Worm (Caenorhabditis elegans) whole organism, L4 larva: ENCODE data around the gene F13E6.2.

Experiments used
- aha-1 ChIP-seq: fragments of 150-350 bp; peaks from one replicate; lab custom pipeline; 2014; ENCODE audit warnings: missing biosample characterization, missing genetic modification characterization
- ama-1 ChIP-seq: fragments of 150-350 bp; optimal IDR thresholded peaks from 2 replicates; lab custom pipeline; 2014; ENCODE audit warnings: inconsistent platforms, mixed read lengths
- daf-19 ChIP-seq: fragments of 200-800 bp; sonication (Bioruptor generic); conservative IDR thresholded peaks from 2 replicates; pipeline ENCODE4 v1.3.6; 2022; ENCODE audit warnings: missing genetic modification characterization, missing compliant biosample characterization
- jun-1 ChIP-seq: fragments of 150-350 bp; optimal IDR thresholded peaks from 2 replicates; lab custom pipeline; 2014; ENCODE audit warnings: missing biosample characterization, missing genetic modification reagents, missing genetic modification characterization
- mdl-1 ChIP-seq, 2 experiments: fragments of 150-350 bp in 1 of 2; sonication (generic microtip) in 1 of 2; optimal IDR thresholded peaks; 2 replicates each; lab custom pipeline; 2014 to 2017; ENCODE audit warnings: missing biosample characterization in 2 of 2, missing genetic modification characterization in 2 of 2
- mep-1 ChIP-seq: fragments of 150-350 bp; sonication (generic microtip); optimal IDR thresholded peaks from 3 replicates; lab custom pipeline; 2014; ENCODE audit warnings: missing biosample characterization, missing genetic modification characterization
- pha-4 ChIP-seq, 2 experiments: fragments of 150-350 bp in 1 of 2; fragments of 200-800 bp in 1 of 2; sonication (Bioruptor generic) in 1 of 2; IDR thresholded peaks in 1 of 2; optimal IDR thresholded peaks in 1 of 2; 2 replicates each; pipeline versions ENCODE4 v1.3.6 to Lab custom; 2014 to 2022; ENCODE audit warnings: missing genetic modification characterization in 2 of 2, missing genetic modification reagents in 2 of 2, missing biosample characterization in 1 of 2, missing compliant biosample characterization in 1 of 2
- set-16 ChIP-seq: fragments of 200-800 bp; sonication (Bioruptor generic); IDR thresholded peaks from 2 replicates; pipeline ENCODE4 v1.3.6; 2022; ENCODE audit warnings: missing genetic modification reagents, missing genetic modification characterization, missing compliant biosample characterization
- zip-2 ChIP-seq: fragments of 150-350 bp; optimal IDR thresholded peaks from 2 replicates; lab custom pipeline; 2014; ENCODE audit warnings: missing biosample characterization, missing genetic modification characterization

ce11 chrX:10675376-10675775, 1.3 kb upstream of the F13E6.2 start:
- no peak for TF ChIP-seq set-16 (GFP tag; lab: Robert Waterston, UW)
- no peak for TF ChIP-seq aha-1 (tag; lab: Kevin White, UChicago)
- TF ChIP-seq daf-19: no peak
- no peak for TF ChIP-seq ama-1
- TF ChIP-seq zip-2 (tag; lab: Kevin White, UChicago): no peak
- peak; percentile 35 for TF ChIP-seq mep-1 (tag; lab: Kevin White, UChicago)
- no peak for TF ChIP-seq jun-1 (tag; lab: Kevin White, UChicago)
- no peak for TF ChIP-seq pha-4 (GFP tag; IDR thresholded peaks at IDR 0.05; lab: Robert Waterston, UW)
- no peak for TF ChIP-seq pha-4 (tag; optimal IDR thresholded peaks at IDR 0.05; lab: Kevin White, UChicago)
- TF ChIP-seq mdl-1 (tag; optimal IDR thresholded peaks at IDR 0.05; lab: Kevin White, UChicago): no peak
